Worm (Caenorhabditis elegans) whole organism, L3 larva: ENCODE measurements around the gene cyp-34A2.
"Not testable (repeated sequence)": the region's sequence is repeated elsewhere in the genome, so short reads cannot be mapped to it uniquely, and the experiment has no call there.

ENCODE experiments used
- R02D3.7 ChIP-seq: fragments of 150-350 bp; optimal IDR thresholded peaks from 2 replicates; lab custom pipeline; 2014; ENCODE audit warnings: missing biosample characterization, missing genetic modification characterization
- ZK546.5 ChIP-seq: sonication (generic microtip); optimal IDR thresholded peaks from 2 replicates; lab custom pipeline; 2017; ENCODE audit warnings: missing biosample characterization, missing genetic modification characterization
- ama-1 ChIP-seq: fragments of 150-350 bp; optimal IDR thresholded peaks from 2 replicates; lab custom pipeline; 2018
- ceh-16 ChIP-seq: sonication (generic microtip); optimal IDR thresholded peaks from 2 replicates; lab custom pipeline; 2017; ENCODE audit warnings: missing biosample characterization, missing genetic modification characterization
- ceh-28 ChIP-seq: fragments of 150-350 bp; optimal IDR thresholded peaks from 2 replicates; lab custom pipeline; 2014; ENCODE audit warnings: missing biosample characterization, missing genetic modification reagents, missing genetic modification characterization
- ceh-9 ChIP-seq: sonication (generic microtip); optimal IDR thresholded peaks from 2 replicates; lab custom pipeline; 2018; ENCODE audit warnings: missing biosample characterization, missing genetic modification characterization
- egl-27 ChIP-seq: sonication (generic microtip); optimal IDR thresholded peaks from 4 replicates; lab custom pipeline; 2017; ENCODE audit warnings: missing biosample characterization, missing genetic modification reagents, missing genetic modification characterization
- egl-5 ChIP-seq: fragments of 150-350 bp; optimal IDR thresholded peaks from 2 replicates; lab custom pipeline; 2017; ENCODE audit warnings: missing biosample characterization, missing genetic modification reagents, missing genetic modification characterization, inconsistent platforms
- elt-1 ChIP-seq: fragments of 150-350 bp; optimal IDR thresholded peaks from 2 replicates; lab custom pipeline; 2014; ENCODE audit warnings: missing biosample characterization, missing genetic modification characterization
- elt-3 ChIP-seq, 3 experiments: fragments of 150-350 bp in 1 of 3; sonication (generic microtip) in 2 of 3; optimal IDR thresholded peaks; 2 replicates in 2 of 3; 4 replicates in 1 of 3; lab custom pipeline; 2014 to 2017; ENCODE audit warnings: missing biosample characterization in 3 of 3, missing genetic modification characterization in 3 of 3
- fkh-2 ChIP-seq: fragments of 150-350 bp; optimal IDR thresholded peaks from 2 replicates; lab custom pipeline; 2014; ENCODE audit warnings: missing biosample characterization, missing genetic modification reagents, missing genetic modification characterization
- fos-1 ChIP-seq: fragments of 150-350 bp; optimal IDR thresholded peaks from 2 replicates; lab custom pipeline; 2014; ENCODE audit warnings: missing biosample characterization, missing genetic modification characterization
- hmg-11 ChIP-seq: sonication (generic microtip); optimal IDR thresholded peaks from 2 replicates; lab custom pipeline; 2016; ENCODE audit warnings: missing genetic modification characterization, missing compliant biosample characterization
- jun-1 ChIP-seq: fragments of 150-350 bp; optimal IDR thresholded peaks from 2 replicates; lab custom pipeline; 2014; ENCODE audit warnings: missing biosample characterization, missing genetic modification reagents, missing genetic modification characterization
- lin-39 ChIP-seq: fragments of 150-350 bp; optimal IDR thresholded peaks from 2 replicates; lab custom pipeline; 2018; ENCODE audit warnings: missing biosample characterization, missing genetic modification reagents, missing genetic modification characterization
- mdl-1 ChIP-seq: fragments of 150-350 bp; optimal IDR thresholded peaks from 2 replicates; lab custom pipeline; 2014; ENCODE audit warnings: missing biosample characterization, missing genetic modification characterization
- mml-1 ChIP-seq: fragments of 150-350 bp; sonication (generic microtip); optimal IDR thresholded peaks from 3 replicates; lab custom pipeline; 2014; ENCODE audit warnings: missing biosample characterization, missing genetic modification characterization
- nfya-1 ChIP-seq: sonication (generic microtip); optimal IDR thresholded peaks from 2 replicates; lab custom pipeline; 2017; ENCODE audit warnings: missing genetic modification characterization, mild to moderate bottlenecking, missing compliant biosample characterization, antibody characterized with exemption, moderate library complexity; ENCODE audit not compliant: insufficient read depth
- nhr-11 ChIP-seq: fragments of 150-350 bp; optimal IDR thresholded peaks from 2 replicates; lab custom pipeline; 2014; ENCODE audit warnings: missing biosample characterization, missing genetic modification characterization
- nhr-237 ChIP-seq: fragments of 150-350 bp; optimal IDR thresholded peaks from 2 replicates; lab custom pipeline; 2014; ENCODE audit warnings: missing biosample characterization, missing genetic modification characterization
- nhr-43 ChIP-seq: sonication (generic microtip); optimal IDR thresholded peaks from 2 replicates; lab custom pipeline; 2016; ENCODE audit warnings: mild to moderate bottlenecking, missing genetic modification characterization, missing compliant biosample characterization; ENCODE audit not compliant: poor library complexity, severe bottlenecking
- pha-4 ChIP-seq: fragments of 150-350 bp; optimal IDR thresholded peaks from 2 replicates; lab custom pipeline; 2014; ENCODE audit warnings: missing biosample characterization, missing genetic modification reagents, missing genetic modification characterization
- pqm-1 ChIP-seq: fragments of 150-350 bp; optimal IDR thresholded peaks from 2 replicates; lab custom pipeline; 2017; ENCODE audit warnings: missing biosample characterization, missing genetic modification characterization, inconsistent platforms
- sea-2 ChIP-seq: fragments of 150-350 bp; sonication (generic microtip); optimal IDR thresholded peaks from 4 replicates; lab custom pipeline; 2014; ENCODE audit warnings: missing biosample characterization, missing genetic modification reagents, missing genetic modification characterization
- snpc-4 ChIP-seq: fragments of 150-350 bp; optimal IDR thresholded peaks from 2 replicates; lab custom pipeline; 2014; ENCODE audit warnings: missing biosample characterization, missing genetic modification characterization
- tbx-2 ChIP-seq: sonication (generic microtip); optimal IDR thresholded peaks from 2 replicates; lab custom pipeline; 2016; ENCODE audit warnings: mild to moderate bottlenecking, missing genetic modification characterization, missing compliant biosample characterization
- unc-39 ChIP-seq: sonication (generic microtip); optimal IDR thresholded peaks from 4 replicates; lab custom pipeline; 2017; ENCODE audit warnings: missing biosample characterization, missing genetic modification characterization
- zag-1 ChIP-seq: fragments of 150-350 bp; optimal IDR thresholded peaks from 2 replicates; lab custom pipeline; 2014; ENCODE audit warnings: missing biosample characterization, missing genetic modification characterization
- ztf-11 ChIP-seq: fragments of 150-350 bp; optimal IDR thresholded peaks from 2 replicates; lab custom pipeline; 2014; ENCODE audit warnings: missing biosample characterization, missing genetic modification characterization

Gene cyp-34A2

ce11 chrV:15259049-15259448 lies 31.8 kb downstream of the cyp-34A2 start, which contains the start of gene srsx-37:
TSS of gene srsx-37 (minus strand) at chrV:15259149.
- TF ChIP-seq ceh-16 (tag; lab: Kevin White, UChicago) (no peak), ceh-9 (tag; lab: Kevin White, UChicago) (no peak), ceh-28 (tag; lab: Kevin White, UChicago) (no peak), pha-4 (no peak), pqm-1 (no peak), ama-1 (lab: Kevin White, UChicago) (no peak), jun-1 (tag; lab: Kevin White, UChicago) (no peak), elt-1 (tag; lab: Kevin White, UChicago) (no peak), lin-39 (tag; lab: Kevin White, UChicago) (no peak), ZK546.5 (tag; lab: Kevin White, UChicago) (no peak), mml-1 (tag; lab: Kevin White, UChicago) (no peak), nfya-1 (tag; lab: Kevin White, UChicago) (no peak), unc-39 (tag; lab: Kevin White, UChicago) (no peak), snpc-4 (tag; lab: Kevin White, UChicago) (no peak)

ce11 chrV:15256669-15257068 lies 34.2 kb downstream of the cyp-34A2 start, which contains the start of gene srsx-39:
TSS of gene srsx-39 (minus strand) at chrV:15256769.
- not testable (repeated sequence) for TF ChIP-seq fkh-2 (tag; lab: Kevin White, UChicago); sea-2 (GFP tag; lab: Kevin White, UChicago); nhr-237 (tag; lab: Kevin White, UChicago)

ce11 chrV:15253529-15253928 lies 37.4 kb downstream of the cyp-34A2 start, which contains the start of gene srbc-75:
TSS of gene srbc-75 (plus strand) at chrV:15253829.
- TF ChIP-seq jun-1 (tag; lab: Kevin White, UChicago): no peak
- TF ChIP-seq egl-27 (tag; lab: Kevin White, UChicago): no peak
- no peak for TF ChIP-seq fos-1
- no peak for TF ChIP-seq pha-4
- no peak for TF ChIP-seq egl-5 (tag; lab: Kevin White, UChicago)
- no peak for TF ChIP-seq ceh-28 (tag; lab: Kevin White, UChicago)
- no peak for TF ChIP-seq mdl-1 (tag; lab: Kevin White, UChicago)
- no peak for TF ChIP-seq pqm-1
- no peak for TF ChIP-seq elt-3 (tag; optimal IDR thresholded peaks at IDR 0.05; lab: Kevin White, UChicago)
- TF ChIP-seq, all 47 proteins: peak for 0

DNA sequence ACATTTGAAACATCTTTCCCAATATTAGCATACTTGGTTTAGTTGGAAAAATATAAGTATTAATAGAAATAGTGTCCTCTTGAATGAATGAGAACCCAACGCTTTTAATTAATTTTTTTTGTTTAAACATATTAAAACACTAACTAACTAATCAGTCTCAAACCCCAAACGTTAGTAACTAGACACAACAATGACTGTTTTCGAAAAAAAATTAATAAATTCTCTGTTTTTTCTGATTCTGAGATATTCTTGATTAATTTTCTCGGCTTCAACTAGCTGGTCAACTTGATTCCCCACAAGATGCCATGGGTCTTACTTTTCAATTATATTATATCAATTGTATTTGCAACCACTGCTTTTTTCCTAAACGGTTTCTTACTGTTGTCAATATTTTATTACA lies 38.8 kb downstream of the cyp-34A2 start, which contains the start of gene srbc-76:
Gene srbc-76, plus strand, starts transcription at position 301 of the 400 bp plus-strand sequence.
- TF ChIP-seq R02D3.7 (tag; lab: Kevin White, UChicago): no peak
- TF ChIP-seq ama-1 (lab: Kevin White, UChicago): no peak
- TF ChIP-seq ztf-11 (tag; lab: Kevin White, UChicago): no peak
- no peak for TF ChIP-seq nhr-11 (tag; lab: Kevin White, UChicago)
- no peak for TF ChIP-seq hmg-11 (tag; lab: Kevin White, UChicago)
- TF ChIP-seq ceh-28 (tag; lab: Kevin White, UChicago): no peak
- no peak for TF ChIP-seq zag-1 (tag; lab: Kevin White, UChicago)
- TF ChIP-seq, all 47 proteins: peak for 0

DNA sequence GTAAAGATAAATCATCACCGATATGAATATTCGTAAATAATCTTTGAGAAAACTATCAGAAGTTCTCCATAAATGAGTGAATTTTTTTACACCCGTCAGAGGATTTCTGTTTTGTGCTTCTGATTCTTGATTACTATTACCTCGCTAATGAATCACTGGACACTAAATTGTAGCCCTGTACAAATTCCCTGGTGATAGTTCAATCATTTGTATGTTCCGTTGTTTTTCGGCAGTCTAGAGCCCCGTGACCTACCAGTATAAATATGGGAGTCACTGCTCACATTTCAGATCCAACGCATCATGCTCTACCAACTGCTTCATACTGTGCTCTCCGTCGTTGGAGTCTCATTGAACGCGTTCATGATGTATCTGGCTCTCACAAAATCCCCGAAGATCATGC lies 40.6 kb downstream of the cyp-34A2 start, which contains the start of gene srd-28:
Gene srd-28, plus strand, starts transcription at position 301 of the 400 bp plus-strand sequence.
- not testable (repeated sequence) for TF ChIP-seq tbx-2, elt-1, hmg-11 (tag; lab: Kevin White, UChicago)

DNA sequence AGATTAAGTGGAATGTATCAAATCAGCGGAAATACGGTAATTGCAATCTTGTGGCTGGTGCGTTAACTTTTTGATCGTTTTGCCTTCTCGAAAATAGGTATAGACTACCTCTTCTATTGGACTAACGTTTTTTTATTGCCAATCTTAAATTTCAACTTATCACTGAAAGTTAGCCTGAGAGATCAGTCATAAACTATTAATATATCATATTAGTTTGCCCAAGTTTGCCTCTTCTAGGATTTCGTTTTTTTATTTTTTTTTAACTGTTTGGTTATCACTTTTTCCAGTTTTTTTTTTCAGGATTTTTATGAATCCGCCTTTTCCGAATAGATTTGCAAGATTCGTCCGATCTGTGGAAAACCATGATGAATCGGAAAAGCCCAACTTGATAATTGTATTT lies 46.4 kb downstream of the cyp-34A2 start, which contains the start of gene kin-30:
Gene kin-30, plus strand, starts transcription at position 301 of the 400 bp plus-strand sequence.
- no peak for TF ChIP-seq mml-1 (tag; lab: Kevin White, UChicago)
- no peak for TF ChIP-seq nhr-43
- no peak for TF ChIP-seq pha-4
- TF ChIP-seq nhr-11 (tag; lab: Kevin White, UChicago): no peak
- no peak for TF ChIP-seq elt-3 (tag; optimal IDR thresholded peaks at IDR 0.05; lab: Kevin White, UChicago)
